Comparison of ENCODE assay signal across 5 fruit fly cellular contexts in the genomic region with DNA sequence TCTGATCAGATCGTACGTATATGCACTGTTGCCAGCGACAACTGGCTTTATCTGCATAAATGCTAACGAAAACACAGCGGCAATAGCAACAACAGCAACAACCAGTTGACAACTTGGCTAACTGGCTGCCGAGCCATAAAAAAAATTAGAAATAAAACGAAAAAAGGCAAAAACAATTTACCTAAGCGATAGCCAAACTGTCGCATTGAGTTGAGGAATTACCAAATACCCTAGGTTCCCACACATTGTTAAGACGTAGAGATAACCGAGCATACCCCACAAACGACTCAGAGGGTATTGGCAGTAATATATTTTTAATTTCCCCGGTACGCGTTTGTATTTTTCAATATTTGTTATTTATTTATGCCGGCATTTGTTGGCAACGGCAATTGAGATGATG.
TF ChIP-seq lines count a peak whose summit lies in the region.

No protein-coding gene starts in this region.

- TF ChIP-seq CTCF in whole organism, embryonic (GFP tag; optimal IDR thresholded peaks at IDR 0.05; lab: Kevin White, UChicago), result no peak

TF ChIP-seq in whole organism, adult, 20 proteins besides CTCF, POLR2A, EP300 and RAD21:
- TF ChIP-seq Mnt (GFP tag; optimal IDR thresholded peaks at IDR 0.05; lab: Kevin White, UChicago), result peak; percentile 32
- TF ChIP-seq cnc (optimal IDR thresholded peaks at IDR 0.05; lab: Kevin White, UChicago), result no peak
- TF ChIP-seq CG7045 (GFP tag; optimal IDR thresholded peaks at IDR 0.05; lab: Kevin White, UChicago), result peak; percentile 48
- no peak for TF ChIP-seq Crg-1 (GFP tag; optimal IDR thresholded peaks at IDR 0.05; lab: Kevin White, UChicago)
- TF ChIP-seq toe (GFP tag; optimal IDR thresholded peaks at IDR 0.05; lab: Kevin White, UChicago), result peak; percentile 2
- TF ChIP-seq bab1 (GFP tag; optimal IDR thresholded peaks at IDR 0.05; lab: Kevin White, UChicago), result no peak
- TF ChIP-seq CG33017 (tag; optimal IDR thresholded peaks at IDR 0.05; lab: Kevin White, UChicago), result peak; percentile 14
- TF ChIP-seq Hr96 (GFP tag; optimal IDR thresholded peaks at IDR 0.05; lab: Kevin White, UChicago), result no peak
- peak; percentile 26 for TF ChIP-seq pad (GFP tag; optimal IDR thresholded peaks at IDR 0.05; lab: Kevin White, UChicago)
- TF ChIP-seq CG5204 (GFP tag; optimal IDR thresholded peaks at IDR 0.05; lab: Kevin White, UChicago), result peak; percentile 33
- TF ChIP-seq cic (GFP tag; optimal IDR thresholded peaks at IDR 0.05; lab: Kevin White, UChicago), result peak; percentile 49
- TF ChIP-seq CG1620 (GFP tag; optimal IDR thresholded peaks at IDR 0.05; lab: Kevin White, UChicago), result no peak
- peak; percentile 29 for TF ChIP-seq CG14711 (tag; optimal IDR thresholded peaks at IDR 0.05; lab: Kevin White, UChicago)
- TF ChIP-seq kay (GFP tag; lab: Kevin White, UChicago; ENCODE audit: borderline replicate concordance), result peak; percentile 86
- peak; percentile 52 for TF ChIP-seq CG7101 (tag; optimal IDR thresholded peaks at IDR 0.05; lab: Kevin White, UChicago)
- peak; percentile 5 for TF ChIP-seq Clk (GFP tag; optimal IDR thresholded peaks at IDR 0.05; lab: Kevin White, UChicago)
- peak; percentile 9 for TF ChIP-seq CG11617 (GFP tag; optimal IDR thresholded peaks at IDR 0.05; lab: Kevin White, UChicago)

TF ChIP-seq in whole organism, embryonic, 481 proteins besides CTCF, POLR2A, EP300 and RAD21 (continues in another document):
- no peak for TF ChIP-seq pan (optimal IDR thresholded peaks at IDR 0.05; lab: Kevin White, UChicago)
- TF ChIP-seq pan (GFP tag; optimal IDR thresholded peaks at IDR 0.05 in 1 of 2, IDR thresholded peaks at IDR 0.05 in 1 of 2), result peak in 1 of 2 experiments; percentile 39
- TF ChIP-seq sd (tag; optimal IDR thresholded peaks at IDR 0.05; lab: Kevin White, UChicago), result peak; percentile 32
- TF ChIP-seq HHEX (GFP tag; optimal IDR thresholded peaks at IDR 0.05; lab: Kevin White, UChicago), result no peak
- TF ChIP-seq CG4360 (GFP tag; IDR thresholded peaks at IDR 0.05; lab: Robert Waterston, UW), result no peak
- no peak for TF ChIP-seq salm (tag; optimal IDR thresholded peaks at IDR 0.05; lab: Kevin White, UChicago)
- no peak for TF ChIP-seq amos (GFP tag; IDR thresholded peaks at IDR 0.05; lab: Robert Waterston, UW; ENCODE audit: partially characterized antibody)
- peak; percentile 81 for TF ChIP-seq exex (tag; optimal IDR thresholded peaks at IDR 0.05; lab: Kevin White, UChicago)
- TF ChIP-seq CG31224 (GFP tag; IDR thresholded peaks at IDR 0.05; lab: Robert Waterston, UW), result no peak
- TF ChIP-seq br (optimal IDR thresholded peaks at IDR 0.05; lab: Kevin White, UChicago), result no peak
- no peak for TF ChIP-seq CG12155 (GFP tag; optimal IDR thresholded peaks at IDR 0.05; lab: Kevin White, UChicago)
- TF ChIP-seq tap (tag; optimal IDR thresholded peaks at IDR 0.05; lab: Kevin White, UChicago), result no peak
- TF ChIP-seq nom (GFP tag; optimal IDR thresholded peaks at IDR 0.05; lab: Kevin White, UChicago), result no peak
- no peak for TF ChIP-seq Eip74EF (GFP tag; optimal IDR thresholded peaks at IDR 0.05; lab: Kevin White, UChicago)
- no peak for TF ChIP-seq tna (GFP tag; IDR thresholded peaks at IDR 0.05; lab: Robert Waterston, UW; ENCODE audit: partially characterized antibody)
- TF ChIP-seq CG11560 (tag; IDR thresholded peaks at IDR 0.05; lab: Robert Waterston, UW), result no peak
- no peak for TF ChIP-seq bsh (GFP tag; optimal IDR thresholded peaks at IDR 0.05; lab: Kevin White, UChicago)
- no peak for TF ChIP-seq CG14667 (GFP tag; IDR thresholded peaks at IDR 0.05; lab: Robert Waterston, UW)

TF ChIP-seq in whole organism, prepupa, 60 proteins besides CTCF, POLR2A, EP300 and RAD21:
- peak; percentile 20; the same call in 1 of the 3 replicates for TF ChIP-seq CG8119 (GFP tag; IDR thresholded peaks at IDR 0.05; lab: Robert Waterston, UW)
- no peak for TF ChIP-seq topi (GFP tag; optimal IDR thresholded peaks at IDR 0.05; lab: Kevin White, UChicago)
- peak; percentile 43 for TF ChIP-seq Hr4 (GFP tag; optimal IDR thresholded peaks at IDR 0.05; lab: Kevin White, UChicago)
- TF ChIP-seq CG8632 (GFP tag; optimal IDR thresholded peaks at IDR 0.05; lab: Kevin White, UChicago), result no peak
- no peak for TF ChIP-seq acj6 (GFP tag; optimal IDR thresholded peaks at IDR 0.05; lab: Kevin White, UChicago)
- peak; percentile 60 for TF ChIP-seq eg (GFP tag; IDR thresholded peaks at IDR 0.05; lab: Robert Waterston, UW)
- TF ChIP-seq CG6163 (GFP tag; IDR thresholded peaks at IDR 0.05; lab: Robert Waterston, UW), result 0 out of 3 replicates have a peak, but pooled peaks have one; percentile 6
- TF ChIP-seq Blimp-1 (GFP tag; optimal IDR thresholded peaks at IDR 0.05; lab: Kevin White, UChicago), result no peak
- peak; percentile 60 for TF ChIP-seq Eip78C (GFP tag; lab: Kevin White, UChicago)
- TF ChIP-seq ss (GFP tag; optimal IDR thresholded peaks at IDR 0.05; lab: Kevin White, UChicago), result no peak
- TF ChIP-seq vri (GFP tag; optimal IDR thresholded peaks at IDR 0.05; lab: Kevin White, UChicago), result peak; percentile 69
- peak; percentile 14 for TF ChIP-seq net (GFP tag; optimal IDR thresholded peaks at IDR 0.05; lab: Kevin White, UChicago)
- TF ChIP-seq CG6792 (GFP tag; optimal IDR thresholded peaks at IDR 0.05; lab: Kevin White, UChicago), result no peak
- TF ChIP-seq CG10669 (GFP tag; optimal IDR thresholded peaks at IDR 0.05; lab: Kevin White, UChicago), result no peak
- peak; percentile 78 for TF ChIP-seq fkh (GFP tag; optimal IDR thresholded peaks at IDR 0.05; lab: Kevin White, UChicago)
- TF ChIP-seq CG15336 (GFP tag; IDR thresholded peaks at IDR 0.05; lab: Robert Waterston, UW), result peak; percentile 58; the same call in 1 of the 2 replicates
- no peak for TF ChIP-seq lz (GFP tag; optimal IDR thresholded peaks at IDR 0.05; lab: Kevin White, UChicago)
- TF ChIP-seq pdm3 (GFP tag; optimal IDR thresholded peaks at IDR 0.05; lab: Kevin White, UChicago), result peak; percentile 27

TF ChIP-seq in whole organism, pupa, 21 proteins besides CTCF, POLR2A, EP300 and RAD21:
- TF ChIP-seq Pif1B (GFP tag; optimal IDR thresholded peaks at IDR 0.05; lab: Kevin White, UChicago), result no peak
- TF ChIP-seq CG32121 (GFP tag; IDR thresholded peaks at IDR 0.05; lab: Robert Waterston, UW), result peak; percentile 60
- TF ChIP-seq gl (tag; optimal IDR thresholded peaks at IDR 0.05; lab: Kevin White, UChicago), result no peak
- TF ChIP-seq CG14655 (GFP tag; optimal IDR thresholded peaks at IDR 0.05; lab: Kevin White, UChicago), result no peak
- TF ChIP-seq CG8301 (tag; optimal IDR thresholded peaks at IDR 0.05; lab: Kevin White, UChicago), result no peak
- no peak for TF ChIP-seq CG34367 (tag; optimal IDR thresholded peaks at IDR 0.05; lab: Kevin White, UChicago)
- TF ChIP-seq CG15710 (tag; optimal IDR thresholded peaks at IDR 0.05; lab: Kevin White, UChicago), result no peak
- peak; percentile 63; the same call in 1 of the 2 replicates for TF ChIP-seq Ets98B (GFP tag; IDR thresholded peaks at IDR 0.05; lab: Robert Waterston, UW)
- TF ChIP-seq fd96Ca (GFP tag; IDR thresholded peaks at IDR 0.05; lab: Robert Waterston, UW), result peak; percentile 65; the same call in 2 of the 3 replicates

TF ChIP-seq in whole organism, wandering third instar larva, 38 proteins besides CTCF, POLR2A, EP300 and RAD21:
- peak; percentile 72 for TF ChIP-seq h (GFP tag; optimal IDR thresholded peaks at IDR 0.05; lab: Kevin White, UChicago)
- TF ChIP-seq rgr (GFP tag; optimal IDR thresholded peaks at IDR 0.05; lab: Kevin White, UChicago), result peak; percentile 70
- TF ChIP-seq CrebA (GFP tag; optimal IDR thresholded peaks at IDR 0.05; lab: Kevin White, UChicago; ENCODE audit: borderline replicate concordance), result no peak
- no peak for TF ChIP-seq Dfd (GFP tag; optimal IDR thresholded peaks at IDR 0.05; lab: Kevin White, UChicago)
- TF ChIP-seq Hr83 (GFP tag; optimal IDR thresholded peaks at IDR 0.05; lab: Kevin White, UChicago; ENCODE audit: poor library complexity, severe bottlenecking), result peak; percentile 20
- peak; percentile 57 for TF ChIP-seq br (GFP tag; optimal IDR thresholded peaks at IDR 0.05; lab: Kevin White, UChicago)
- peak; percentile 63 for TF ChIP-seq ey (GFP tag; optimal IDR thresholded peaks at IDR 0.05; lab: Kevin White, UChicago)
- TF ChIP-seq N (GFP tag; optimal IDR thresholded peaks at IDR 0.05; lab: Kevin White, UChicago), result no peak
- TF ChIP-seq dmrt93B (GFP tag; optimal IDR thresholded peaks at IDR 0.05; lab: Kevin White, UChicago), result no peak
- TF ChIP-seq lola (GFP tag; optimal IDR thresholded peaks at IDR 0.05; lab: Kevin White, UChicago), result no peak
- TF ChIP-seq woc (GFP tag; optimal IDR thresholded peaks at IDR 0.05; lab: Kevin White, UChicago), result peak; percentile 39
- peak; percentile 20 for TF ChIP-seq sv (GFP tag; optimal IDR thresholded peaks at IDR 0.05; lab: Kevin White, UChicago)
- peak; percentile 15 for TF ChIP-seq CG32264 (GFP tag; optimal IDR thresholded peaks at IDR 0.05; lab: Kevin White, UChicago)
- TF ChIP-seq Myc (optimal IDR thresholded peaks at IDR 0.05; lab: Kevin White, UChicago), result no peak
- TF ChIP-seq HLH106 (tag; optimal IDR thresholded peaks at IDR 0.05; lab: Kevin White, UChicago), result peak; percentile 31
- TF ChIP-seq dl (GFP tag; optimal IDR thresholded peaks at IDR 0.05; lab: Kevin White, UChicago; ENCODE audit: insufficient read depth in 1 of 2, partially characterized antibody in 2 of 2), result no peak
- TF ChIP-seq Rel (GFP tag; optimal IDR thresholded peaks at IDR 0.05; lab: Kevin White, UChicago), result no peak
- TF ChIP-seq Rel (tag; optimal IDR thresholded peaks at IDR 0.05; lab: Kevin White, UChicago), result peak; percentile 24
- TF ChIP-seq fru (GFP tag; optimal IDR thresholded peaks at IDR 0.05; lab: Kevin White, UChicago), result peak; percentile 75
- TF ChIP-seq GATAd (GFP tag; optimal IDR thresholded peaks at IDR 0.05; lab: Kevin White, UChicago), result no peak
- no peak for TF ChIP-seq CG9705 (GFP tag; optimal IDR thresholded peaks at IDR 0.05; lab: Kevin White, UChicago)
- peak in 1 of 2 experiments; percentile 76 for TF ChIP-seq foxo (GFP tag; optimal IDR thresholded peaks at IDR 0.05; lab: Kevin White, UChicago)
- no peak for TF ChIP-seq jim (GFP tag; optimal IDR thresholded peaks at IDR 0.05; lab: Kevin White, UChicago)
- TF ChIP-seq Sp1 (GFP tag; optimal IDR thresholded peaks at IDR 0.05; lab: Kevin White, UChicago), result peak; percentile 42
- peak; percentile 44 for TF ChIP-seq OdsH (GFP tag; optimal IDR thresholded peaks at IDR 0.05; lab: Kevin White, UChicago)
- peak; percentile 18 for TF ChIP-seq psq (GFP tag; optimal IDR thresholded peaks at IDR 0.05; lab: Kevin White, UChicago)
- no peak for TF ChIP-seq Jra (GFP tag; optimal IDR thresholded peaks at IDR 0.05; lab: Kevin White, UChicago)
- TF ChIP-seq dsf (GFP tag; optimal IDR thresholded peaks at IDR 0.05; lab: Kevin White, UChicago; ENCODE audit: borderline replicate concordance), result no peak
- no peak for TF ChIP-seq brk (GFP tag; optimal IDR thresholded peaks at IDR 0.05; lab: Kevin White, UChicago)
- no peak for TF ChIP-seq pan (optimal IDR thresholded peaks at IDR 0.05; lab: Kevin White, UChicago)
- TF ChIP-seq Hnf4 (GFP tag; optimal IDR thresholded peaks at IDR 0.05; lab: Kevin White, UChicago), result peak; percentile 71
TF ChIP-seq in whole organism, wandering third instar larva: peak in this region for 16.
